Fruit fly (Drosophila melanogaster): ENCODE data around the gene Hr83.
A peak's percentile ranks its signal among the peaks of the same experiment; 100 is the strongest.

The Hr83 gene

dm6 chr3R:6353624-6354352 is 4.7 kb downstream of the Hr83 start (continued):
- TF ChIP-seq ss (GFP tag; optimal IDR thresholded peaks at IDR 0.05) = no peak
- peak; percentile 72 for TF ChIP-seq fd59A (GFP tag; optimal IDR thresholded peaks at IDR 0.05)
- no peak for TF ChIP-seq CG6854 (GFP tag; optimal IDR thresholded peaks at IDR 0.05)
- peak; percentile 57 for TF ChIP-seq dac (GFP tag; optimal IDR thresholded peaks at IDR 0.05)
- TF ChIP-seq CG11902 (GFP tag; optimal IDR thresholded peaks at IDR 0.05) = peak; percentile 36
- peak in 1 of 2 experiments; percentile 89 for TF ChIP-seq salr (GFP tag; optimal IDR thresholded peaks at IDR 0.05)
- TF ChIP-seq topi (GFP tag; optimal IDR thresholded peaks at IDR 0.05) = peak; percentile 88
- TF ChIP-seq fkh (GFP tag; optimal IDR thresholded peaks at IDR 0.05) = no peak
- no peak for TF ChIP-seq CG3919 (GFP tag; optimal IDR thresholded peaks at IDR 0.05)
- peak; percentile 89 for TF ChIP-seq esn (GFP tag; optimal IDR thresholded peaks at IDR 0.05)
- TF ChIP-seq Sox15 (GFP tag; optimal IDR thresholded peaks at IDR 0.05) = peak; percentile 72
- TF ChIP-seq dsx (GFP tag; optimal IDR thresholded peaks at IDR 0.05; ENCODE audit: poor library complexity, severe bottlenecking) = no peak
- no peak for TF ChIP-seq CG10669 (GFP tag; optimal IDR thresholded peaks at IDR 0.05)
- TF ChIP-seq Sox14 (GFP tag; optimal IDR thresholded peaks at IDR 0.05) = peak; percentile 87
- no peak for TF ChIP-seq CG16779 (tag; optimal IDR thresholded peaks at IDR 0.05)
- no peak for TF ChIP-seq CG34406 (GFP tag; optimal IDR thresholded peaks at IDR 0.05)
- peak; percentile 71 for TF ChIP-seq CG11762 (GFP tag; optimal IDR thresholded peaks at IDR 0.05; ENCODE audit: insufficient read depth)
- peak; percentile 82; the same call in 1 of the 2 replicates for TF ChIP-seq CG15336 (GFP tag; IDR thresholded peaks at IDR 0.05)
- TF ChIP-seq net (GFP tag; optimal IDR thresholded peaks at IDR 0.05) = peak; percentile 84
- peak; percentile 73; the same call in 2 of the 3 replicates for TF ChIP-seq CG8119 (GFP tag; IDR thresholded peaks at IDR 0.05)
- no peak for TF ChIP-seq CG6276 (GFP tag; optimal IDR thresholded peaks at IDR 0.05)
- peak; percentile 64 for TF ChIP-seq CG8319 (GFP tag; optimal IDR thresholded peaks at IDR 0.05)
- TF ChIP-seq spab (GFP tag; optimal IDR thresholded peaks at IDR 0.05) = peak; percentile 70
- no peak for TF ChIP-seq CG9139 (GFP tag; optimal IDR thresholded peaks at IDR 0.05)

dm6 chr3R:6354408-6354807 is 5.4 kb downstream of the Hr83 start:
- TF ChIP-seq Met (GFP tag; optimal IDR thresholded peaks at IDR 0.05) (no peak), achi (GFP tag; optimal IDR thresholded peaks at IDR 0.05) (no peak), Blimp-1 (GFP tag; optimal IDR thresholded peaks at IDR 0.05) (no peak), svp (GFP tag) (peak; percentile 90)

- TF ChIP-seq CG7368 (GFP tag; optimal IDR thresholded peaks at IDR 0.05) = no peak
- TF ChIP-seq CG11294 (GFP tag; IDR thresholded peaks at IDR 0.05) = peak; percentile 14; the same call in 1 of the 2 replicates
- no peak for TF ChIP-seq salr (GFP tag; optimal IDR thresholded peaks at IDR 0.05)
- peak; percentile 32 for TF ChIP-seq cyc (GFP tag; optimal IDR thresholded peaks at IDR 0.05)
- TF ChIP-seq lz (GFP tag; optimal IDR thresholded peaks at IDR 0.05) = peak; percentile 46
- no peak for TF ChIP-seq Hr39 (GFP tag; optimal IDR thresholded peaks at IDR 0.05)
- TF ChIP-seq esn (GFP tag; optimal IDR thresholded peaks at IDR 0.05) = peak; percentile 32
- TF ChIP-seq CG6276 (GFP tag; optimal IDR thresholded peaks at IDR 0.05) = no peak
- TF ChIP-seq CG11762 (GFP tag; optimal IDR thresholded peaks at IDR 0.05; ENCODE audit: insufficient read depth) = peak; percentile 24
- no peak for TF ChIP-seq Sox14 (GFP tag; optimal IDR thresholded peaks at IDR 0.05)
Observed at dm6 chr3R:6368100-6368499, 19.1 kb downstream of the Hr83 start, which contains the start of gene CG42724. Gene CG42724 (minus strand): TSS chr3R:6368288.

dm6 chr3R:6368550-6369238 is 19.7 kb downstream of the Hr83 start, which contains the start of gene CG10286:
Gene CG10286 (plus strand): TSS chr3R:6368965.
- no peak for TF ChIP-seq CG6276 (GFP tag; optimal IDR thresholded peaks at IDR 0.05)
- no peak for TF ChIP-seq CG34406 (GFP tag; optimal IDR thresholded peaks at IDR 0.05)
- TF ChIP-seq pdm3 (GFP tag; optimal IDR thresholded peaks at IDR 0.05) = no peak
- TF ChIP-seq CG6163 (GFP tag; IDR thresholded peaks at IDR 0.05) = no peak
- no peak for TF ChIP-seq Hr38 (GFP tag; optimal IDR thresholded peaks at IDR 0.05)
- TF ChIP-seq CG31627 (GFP tag; optimal IDR thresholded peaks at IDR 0.05) = no peak
- TF ChIP-seq CG6854 (GFP tag; optimal IDR thresholded peaks at IDR 0.05) = no peak
- peak; percentile 78 for TF ChIP-seq CG6808 (GFP tag; optimal IDR thresholded peaks at IDR 0.05)
- TF ChIP-seq esn (GFP tag; optimal IDR thresholded peaks at IDR 0.05) = peak; percentile 16
- TF ChIP-seq fd85E (GFP tag; optimal IDR thresholded peaks at IDR 0.05) = no peak
- TF ChIP-seq CG3032 (tag; optimal IDR thresholded peaks at IDR 0.05) = no peak
- TF ChIP-seq Met (GFP tag; optimal IDR thresholded peaks at IDR 0.05) = no peak
- TF ChIP-seq Ets96B (tag; optimal IDR thresholded peaks at IDR 0.05) = peak; percentile 34
- TF ChIP-seq CG11902 (GFP tag; optimal IDR thresholded peaks at IDR 0.05) = no peak
- TF ChIP-seq CG8632 (GFP tag; optimal IDR thresholded peaks at IDR 0.05) = no peak
- peak; percentile 24 for TF ChIP-seq acj6 (GFP tag; optimal IDR thresholded peaks at IDR 0.05)
- no peak for TF ChIP-seq Sox102F (GFP tag; optimal IDR thresholded peaks at IDR 0.05)

Measured in whole organism, prepupa.